Worm (Caenorhabditis elegans) whole organism, L1 larva: Measurements from ENCODE around the gene W07G4.5.

Source experiments
- C16A3.4 ChIP-seq: fragments of 150-350 bp; optimal IDR thresholded peaks from 2 replicates; lab custom pipeline; 2014; ENCODE audit warnings: missing biosample characterization, missing genetic modification characterization
- C34B4.2 ChIP-seq: sonication (generic microtip); optimal IDR thresholded peaks from 2 replicates; lab custom pipeline; 2017; ENCODE audit warnings: mild to moderate bottlenecking, missing genetic modification characterization, missing compliant biosample characterization
- Y116A8C.19 ChIP-seq: sonication (generic microtip); optimal IDR thresholded peaks from 2 replicates; lab custom pipeline; 2016; ENCODE audit warnings: missing compliant biosample characterization, missing genetic modification characterization, borderline replicate concordance
- aha-1 ChIP-seq: fragments of 150-350 bp; optimal IDR thresholded peaks from 2 replicates; lab custom pipeline; 2014; ENCODE audit warnings: missing biosample characterization, missing genetic modification characterization
- alr-1 ChIP-seq: fragments of 200-800 bp; sonication (Bioruptor generic); optimal IDR thresholded peaks from 2 replicates; lab custom pipeline; 2018; ENCODE audit warnings: borderline replicate concordance, mild to moderate bottlenecking, missing genetic modification characterization, missing compliant biosample characterization
- aly-2 ChIP-seq: fragments of 150-350 bp; optimal IDR thresholded peaks from 2 replicates; lab custom pipeline; 2014; ENCODE audit warnings: missing biosample characterization, missing genetic modification characterization
- blmp-1 ChIP-seq: fragments of 150-350 bp; optimal IDR thresholded peaks from 2 replicates; lab custom pipeline; 2014; ENCODE audit warnings: missing biosample characterization, missing genetic modification characterization
- ceh-8 ChIP-seq: fragments of 200-800 bp; sonication (Bioruptor generic); optimal IDR thresholded peaks from 2 replicates; lab custom pipeline; 2018; ENCODE audit warnings: mild to moderate bottlenecking, missing genetic modification characterization, moderate library complexity, missing compliant biosample characterization
- ceh-82 ChIP-seq, 3 experiments: fragments of 150-350 bp in 1 of 3; sonication (generic microtip) in 2 of 3; optimal IDR thresholded peaks; 2 replicates each; lab custom pipeline; 2014 to 2017; ENCODE audit warnings: missing biosample characterization in 3 of 3, missing genetic modification characterization in 3 of 3
- dsc-1 ChIP-seq: sonication (generic microtip); optimal IDR thresholded peaks from 2 replicates; lab custom pipeline; 2016; ENCODE audit warnings: mild to moderate bottlenecking, missing genetic modification characterization, missing compliant biosample characterization
- efl-1 ChIP-seq, 4 experiments: fragments of 150-350 bp; optimal IDR thresholded peaks in 3 of 4; peaks in 1 of 4; 1 replicate in 1 of 4; 2 replicates in 3 of 4; lab custom pipeline; 2014; ENCODE audit warnings: missing biosample characterization in 2 of 4, missing genetic modification characterization in 2 of 4, missing genetic modification reagents in 2 of 4
- efl-3 ChIP-seq: fragments of 200-800 bp; sonication (Bioruptor generic); optimal IDR thresholded peaks from 2 replicates; lab custom pipeline; 2018; ENCODE audit warnings: mild to moderate bottlenecking, missing genetic modification characterization, missing compliant biosample characterization
- egl-27 ChIP-seq, 2 experiments: fragments of 150-350 bp in 1 of 2; sonication (generic microtip); optimal IDR thresholded peaks; 3 replicates each; lab custom pipeline; 2017 to 2018; ENCODE audit warnings: missing biosample characterization in 2 of 2, missing genetic modification characterization in 2 of 2, missing genetic modification reagents in 2 of 2
- elt-3 ChIP-seq, 6 experiments: fragments of 150-350 bp in 1 of 6; sonication (generic microtip); optimal IDR thresholded peaks; 2 replicates each; lab custom pipeline; 2017 to 2018; ENCODE audit warnings: missing biosample characterization in 6 of 6, missing genetic modification characterization in 6 of 6, inconsistent platforms in 1 of 6
- ets-5 ChIP-seq: fragments of 200-800 bp; sonication (Bioruptor generic); IDR thresholded peaks from 2 replicates; pipeline ENCODE4 v1.3.6; 2022; ENCODE audit warnings: missing genetic modification characterization, missing compliant biosample characterization
- hpl-2 ChIP-seq: fragments of 150-350 bp; optimal IDR thresholded peaks from 2 replicates; lab custom pipeline; 2014; ENCODE audit warnings: missing biosample characterization, missing genetic modification reagents, missing genetic modification characterization
- irx-1 ChIP-seq: sonication (generic microtip); optimal IDR thresholded peaks from 2 replicates; lab custom pipeline; 2016; ENCODE audit warnings: missing genetic modification characterization, missing compliant biosample characterization
- jun-1 ChIP-seq: fragments of 150-350 bp; optimal IDR thresholded peaks from 2 replicates; lab custom pipeline; 2014; ENCODE audit warnings: missing biosample characterization, missing genetic modification reagents, missing genetic modification characterization
- lin-13 ChIP-seq: fragments of 150-350 bp; optimal IDR thresholded peaks from 2 replicates; lab custom pipeline; 2014; ENCODE audit warnings: missing biosample characterization, missing genetic modification reagents, missing genetic modification characterization
- lin-14 ChIP-seq: fragments of 200-800 bp; sonication (Bioruptor generic); optimal IDR thresholded peaks from 2 replicates; lab custom pipeline; 2018; ENCODE audit warnings: mild to moderate bottlenecking, missing genetic modification characterization, moderate library complexity, missing compliant biosample characterization
- lin-15B ChIP-seq: fragments of 150-350 bp; sonication (generic microtip); optimal IDR thresholded peaks from 3 replicates; lab custom pipeline; 2014; ENCODE audit warnings: missing biosample characterization, missing genetic modification characterization
- lin-35 ChIP-seq, 2 experiments: fragments of 150-350 bp; optimal IDR thresholded peaks; 2 replicates each; lab custom pipeline; 2014; ENCODE audit warnings: missing biosample characterization in 2 of 2, missing genetic modification characterization in 2 of 2, missing genetic modification reagents in 2 of 2
- lin-39 ChIP-seq: fragments of 150-350 bp; optimal IDR thresholded peaks from 2 replicates; lab custom pipeline; 2014; ENCODE audit warnings: missing biosample characterization, missing genetic modification reagents, missing genetic modification characterization
- lsy-2 ChIP-seq, 2 experiments: fragments of 150-350 bp; optimal IDR thresholded peaks; 2 replicates each; lab custom pipeline; 2014; ENCODE audit warnings: missing biosample characterization in 2 of 2, missing genetic modification characterization in 2 of 2
- mab-9 ChIP-seq: fragments of 200-800 bp; sonication (Bioruptor generic); IDR thresholded peaks from 2 replicates; pipeline ENCODE4 v1.3.6; 2022; ENCODE audit warnings: missing genetic modification reagents, missing genetic modification characterization, missing compliant biosample characterization
- mdl-1 ChIP-seq, 2 experiments: fragments of 150-350 bp; optimal IDR thresholded peaks; 2 replicates each; lab custom pipeline; 2014 to 2017; ENCODE audit warnings: missing biosample characterization in 2 of 2, missing genetic modification characterization in 2 of 2, inconsistent platforms in 1 of 2
- mef-2 ChIP-seq: fragments of 150-350 bp; optimal IDR thresholded peaks from 2 replicates; lab custom pipeline; 2014; ENCODE audit warnings: missing biosample characterization, missing genetic modification characterization
- mep-1 ChIP-seq: fragments of 150-350 bp; optimal IDR thresholded peaks from 2 replicates; lab custom pipeline; 2014; ENCODE audit warnings: missing biosample characterization, missing genetic modification characterization
- nhr-12 ChIP-seq: sonication (generic microtip); optimal IDR thresholded peaks from 2 replicates; lab custom pipeline; 2017; ENCODE audit warnings: missing biosample characterization, missing genetic modification characterization
- nhr-237 ChIP-seq: fragments of 150-350 bp; optimal IDR thresholded peaks from 2 replicates; lab custom pipeline; 2014; ENCODE audit warnings: missing biosample characterization, missing genetic modification characterization
- nhr-28 ChIP-seq: fragments of 150-350 bp; optimal IDR thresholded peaks from 2 replicates; lab custom pipeline; 2014; ENCODE audit warnings: missing biosample characterization, missing genetic modification characterization
- nhr-47 ChIP-seq: sonication (generic microtip); optimal IDR thresholded peaks from 2 replicates; lab custom pipeline; 2016; ENCODE audit warnings: mild to moderate bottlenecking, missing genetic modification characterization, moderate library complexity, missing compliant biosample characterization
- nhr-71 ChIP-seq: sonication (generic microtip); optimal IDR thresholded peaks from 2 replicates; lab custom pipeline; 2016; ENCODE audit warnings: mild to moderate bottlenecking, missing genetic modification characterization, moderate library complexity, missing compliant biosample characterization
- nhr-76 ChIP-seq: sonication (generic microtip); optimal IDR thresholded peaks from 2 replicates; lab custom pipeline; 2017; ENCODE audit warnings: missing biosample characterization, missing genetic modification characterization
- nhr-84 ChIP-seq: sonication (generic microtip); optimal IDR thresholded peaks from 2 replicates; lab custom pipeline; 2017; ENCODE audit warnings: missing biosample characterization, missing genetic modification characterization
- nhr-85 ChIP-seq: sonication (generic microtip); peaks from one replicate; lab custom pipeline; 2016; ENCODE audit warnings: missing genetic modification characterization, inconsistent platforms, missing compliant biosample characterization
- nhr-90 ChIP-seq: sonication (generic microtip); optimal IDR thresholded peaks from 2 replicates; lab custom pipeline; 2016; ENCODE audit warnings: mild to moderate bottlenecking, missing genetic modification characterization, missing compliant biosample characterization; ENCODE audit not compliant: poor library complexity
- pqm-1 ChIP-seq: sonication (generic microtip); optimal IDR thresholded peaks from 3 replicates; lab custom pipeline; 2017; ENCODE audit warnings: missing biosample characterization, missing genetic modification characterization
- skn-1 ChIP-seq: fragments of 150-350 bp; optimal IDR thresholded peaks from 2 replicates; lab custom pipeline; 2014; ENCODE audit warnings: missing biosample characterization, missing genetic modification characterization
- snpc-4 ChIP-seq: fragments of 150-350 bp; optimal IDR thresholded peaks from 2 replicates; lab custom pipeline; 2014; ENCODE audit warnings: missing biosample characterization, missing genetic modification characterization
- snu-23 ChIP-seq: sonication (generic microtip); optimal IDR thresholded peaks from 2 replicates; lab custom pipeline; 2016; ENCODE audit warnings: missing genetic modification characterization, missing compliant biosample characterization
- sox-4 ChIP-seq: sonication (generic microtip); optimal IDR thresholded peaks from 2 replicates; lab custom pipeline; 2016; ENCODE audit warnings: missing genetic modification characterization, missing compliant biosample characterization
- sptf-1 ChIP-seq: fragments of 150-350 bp; optimal IDR thresholded peaks from 2 replicates; lab custom pipeline; 2014; ENCODE audit warnings: missing biosample characterization, missing genetic modification characterization
- sup-37 ChIP-seq: fragments of 200-800 bp; sonication (Bioruptor generic); optimal IDR thresholded peaks from 2 replicates; lab custom pipeline; 2018; ENCODE audit warnings: mild to moderate bottlenecking, missing genetic modification characterization, missing compliant biosample characterization
- swsn-7 ChIP-seq: sonication (generic microtip); optimal IDR thresholded peaks from 2 replicates; lab custom pipeline; 2016; ENCODE audit warnings: missing genetic modification characterization, missing compliant biosample characterization
- tbx-2 ChIP-seq: sonication (generic microtip); optimal IDR thresholded peaks from 2 replicates; lab custom pipeline; 2016; ENCODE audit warnings: missing genetic modification characterization, missing compliant biosample characterization
- tlp-1 ChIP-seq: fragments of 150-350 bp; optimal IDR thresholded peaks from 2 replicates; lab custom pipeline; 2014; ENCODE audit warnings: missing biosample characterization, missing genetic modification characterization
- unc-30 ChIP-seq: sonication (generic microtip); optimal IDR thresholded peaks from 2 replicates; lab custom pipeline; 2017; ENCODE audit warnings: missing biosample characterization, missing genetic modification characterization
- unc-98 ChIP-seq: fragments of 200-800 bp; sonication (Bioruptor generic); IDR thresholded peaks from 2 replicates; pipeline ENCODE4 v1.3.6; 2022; ENCODE audit warnings: missing genetic modification characterization, missing compliant biosample characterization
- xbp-1 ChIP-seq: sonication (generic microtip); optimal IDR thresholded peaks from 2 replicates; lab custom pipeline; 2016; ENCODE audit warnings: missing genetic modification characterization, missing compliant biosample characterization
- zag-1 ChIP-seq: fragments of 150-350 bp; optimal IDR thresholded peaks from 2 replicates; lab custom pipeline; 2014; ENCODE audit warnings: missing biosample characterization, missing genetic modification characterization
- zip-4 ChIP-seq: fragments of 200-800 bp; sonication (Bioruptor generic); optimal IDR thresholded peaks from 2 replicates; lab custom pipeline; 2018; ENCODE audit warnings: mild to moderate bottlenecking, missing genetic modification characterization, moderate library complexity, missing compliant biosample characterization
- ztf-11 ChIP-seq, 2 experiments: sonication (generic microtip); optimal IDR thresholded peaks; 2 replicates each; lab custom pipeline; 2016 to 2017; ENCODE audit warnings: missing genetic modification characterization in 2 of 2, missing biosample characterization in 1 of 2, missing compliant biosample characterization in 1 of 2
- ztf-4 ChIP-seq: fragments of 150-350 bp; optimal IDR thresholded peaks from 2 replicates; lab custom pipeline; 2014; ENCODE audit warnings: missing biosample characterization, missing genetic modification characterization

Gene W07G4.5

DNA sequence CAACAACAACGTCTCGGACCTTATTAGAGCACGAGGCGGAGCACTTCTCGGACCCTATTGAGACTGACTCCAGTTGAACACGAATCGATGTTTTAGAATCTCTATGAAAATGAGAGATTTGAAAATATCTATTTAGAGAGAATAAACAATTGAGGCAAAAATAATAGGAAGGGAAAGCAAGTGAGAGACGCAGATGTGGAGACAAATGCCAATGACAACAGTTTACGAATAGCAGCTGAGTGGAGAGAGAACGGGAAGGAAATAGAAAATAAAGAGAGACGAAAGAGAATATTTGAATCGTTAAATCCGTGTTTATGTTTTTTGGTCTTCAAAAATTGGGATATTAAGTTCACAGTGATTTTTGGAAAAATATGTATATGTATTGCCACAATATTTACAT lies 37.9 kb upstream of the W07G4.5 start:
- TF ChIP-seq skn-1 (tag; lab: Kevin White, UChicago) (no peak), nhr-12 (no peak), egl-27 (tag; optimal IDR thresholded peaks at IDR 0.05; lab: Kevin White, UChicago) (no peak), ceh-8 (GFP tag; lab: Kevin White, UChicago) (no peak), aha-1 (no peak), snu-23 (GFP tag; lab: Kevin White, UChicago) (peak; percentile 59), pqm-1 (no peak), tlp-1 (tag; lab: Kevin White, UChicago) (no peak), mep-1 (no peak), mab-9 (GFP tag; lab: Robert Waterston, UW) (no peak), aly-2 (no peak), C16A3.4 (tag; lab: Kevin White, UChicago) (no peak), sptf-1 (tag; lab: Kevin White, UChicago) (no peak), nhr-47 (tag; lab: Kevin White, UChicago) (peak; percentile 23), alr-1 (tag; lab: Kevin White, UChicago) (no peak), nhr-237 (tag; lab: Kevin White, UChicago) (no peak), zag-1 (tag; lab: Kevin White, UChicago) (no peak), tbx-2 (tag; lab: Kevin White, UChicago) (peak; percentile 22), efl-3 (GFP tag; lab: Kevin White, UChicago) (no peak), unc-30 (no peak), Y116A8C.19 (tag; lab: Kevin White, UChicago) (no peak), lin-13 (GFP tag; lab: Kevin White, UChicago) (no peak), jun-1 (tag; lab: Kevin White, UChicago) (no peak), sox-4 (tag; lab: Kevin White, UChicago) (no peak), nhr-76 (tag; lab: Kevin White, UChicago) (no peak), zip-4 (GFP tag; lab: Kevin White, UChicago) (no peak), ztf-4 (tag; lab: Kevin White, UChicago) (no peak), mef-2 (no peak), ceh-82 (tag; optimal IDR thresholded peaks at IDR 0.05; lab: Kevin White, UChicago) (no peak), lin-39 (tag; lab: Kevin White, UChicago) (no peak), lin-14 (GFP tag; lab: Kevin White, UChicago) (peak; percentile 84), nhr-85 (peak; percentile 52), lsy-2 (tag; optimal IDR thresholded peaks at IDR 0.05; lab: Kevin White, UChicago) (peak; percentile 0 to 37), lin-15B (tag; lab: Kevin White, UChicago) (no peak), elt-3 (tag; optimal IDR thresholded peaks at IDR 0.05; lab: Kevin White, UChicago) (no peak), unc-98 (GFP tag; lab: Robert Waterston, UW) (no peak), nhr-90 (tag; lab: Kevin White, UChicago) (no peak), lin-35 (GFP tag; optimal IDR thresholded peaks at IDR 0.05; lab: Kevin White, UChicago) (peak in 1 of 2 experiments; percentile 19), efl-1 (optimal IDR thresholded peaks at IDR 0.05; lab: Kevin White, UChicago) (peak in 1 of 2 experiments; percentile 32), efl-1 (GFP tag; optimal IDR thresholded peaks at IDR 0.05 in 1 of 2; lab: Kevin White, UChicago) (peak in 1 of 2 experiments; percentile 74), irx-1 (tag; lab: Kevin White, UChicago) (no peak), mdl-1 (tag; optimal IDR thresholded peaks at IDR 0.05; lab: Kevin White, UChicago) (no peak), blmp-1 (peak; percentile 70), swsn-7 (tag; lab: Kevin White, UChicago) (peak; percentile 31), ets-5 (no peak), nhr-84 (tag; lab: Kevin White, UChicago) (no peak), hpl-2 (GFP tag; lab: Kevin White, UChicago) (no peak), C34B4.2 (tag; lab: Kevin White, UChicago) (no peak), sup-37 (GFP tag; lab: Kevin White, UChicago) (no peak), xbp-1 (tag; lab: Kevin White, UChicago) (no peak), snpc-4 (tag; lab: Kevin White, UChicago) (peak; percentile 19), ztf-11 (tag; optimal IDR thresholded peaks at IDR 0.05; lab: Kevin White, UChicago) (no peak), nhr-71 (tag; lab: Kevin White, UChicago) (peak; percentile 61), nhr-28 (tag; lab: Kevin White, UChicago) (no peak), dsc-1 (tag; lab: Kevin White, UChicago) (peak; percentile 2)
